Worm (Caenorhabditis elegans) whole organism, young adult: Measurements from ENCODE around the gene gmn-1.

Experiments used
- F10E7.11 ChIP-seq: sonication (generic microtip); optimal IDR thresholded peaks from 2 replicates; lab custom pipeline; 2017; ENCODE audit warnings: mild to moderate bottlenecking, missing genetic modification characterization, moderate library complexity, missing compliant biosample characterization
- K12H6.12 ChIP-seq: fragments of 200-800 bp; sonication (Bioruptor generic); optimal IDR thresholded peaks from 2 replicates; lab custom pipeline; 2018; ENCODE audit warnings: mild to moderate bottlenecking, missing genetic modification characterization, missing compliant biosample characterization
- attf-3 ChIP-seq: fragments of 200-800 bp; sonication (Bioruptor generic); conservative IDR thresholded peaks from 2 replicates; pipeline ENCODE4 v1.3.6; 2022; ENCODE audit warnings: missing genetic modification reagents, missing genetic modification characterization, missing compliant biosample characterization
- cebp-2 ChIP-seq: fragments of 200-800 bp; sonication (Bioruptor generic); IDR thresholded peaks from 2 replicates; pipeline ENCODE4 v1.3.6; 2022; ENCODE audit warnings: missing genetic modification characterization, missing compliant biosample characterization
- ceh-91 ChIP-seq: fragments of 200-800 bp; sonication (Bioruptor generic); IDR thresholded peaks from 2 replicates; pipeline ENCODE4 v1.3.6; 2022; ENCODE audit warnings: missing genetic modification reagents, missing genetic modification characterization, missing compliant biosample characterization
- hmg-20 ChIP-seq: fragments of 200-800 bp; sonication (Bioruptor generic); IDR thresholded peaks from 2 replicates; pipeline ENCODE4 v1.3.6; 2022; ENCODE audit warnings: missing genetic modification reagents, missing genetic modification characterization, missing compliant biosample characterization
- madf-10 ChIP-seq: sonication (generic microtip); optimal IDR thresholded peaks from 2 replicates; lab custom pipeline; 2016; ENCODE audit warnings: mild to moderate bottlenecking, missing genetic modification characterization, missing compliant biosample characterization
- nhr-90 ChIP-seq: sonication (generic microtip); optimal IDR thresholded peaks from 2 replicates; lab custom pipeline; 2016; ENCODE audit warnings: missing genotype, mild to moderate bottlenecking, missing genetic modification characterization, missing compliant biosample characterization
- pbrm-1 ChIP-seq: fragments of 200-800 bp; sonication (Bioruptor generic); IDR thresholded peaks from 2 replicates; pipeline ENCODE4 v1.3.6; 2022; ENCODE audit warnings: missing genetic modification reagents, missing genetic modification characterization, missing compliant biosample characterization
- rpc-1 ChIP-seq, 2 experiments: fragments of 150-350 bp in 1 of 2; sonication (generic microtip) in 1 of 2; optimal IDR thresholded peaks; 2 replicates each; lab custom pipeline; 2014 to 2018; ENCODE audit warnings: missing biosample characterization in 1 of 2, missing genetic modification characterization in 1 of 2, missing genetic modification reagents in 1 of 2, missing genotype in 1 of 2
- ztf-22 ChIP-seq: fragments of 200-800 bp; sonication (Bioruptor generic); optimal IDR thresholded peaks from 2 replicates; lab custom pipeline; 2018; ENCODE audit warnings: mild to moderate bottlenecking, missing genetic modification characterization, moderate library complexity, missing compliant biosample characterization
- ztf-25 ChIP-seq: fragments of 200-800 bp; sonication (Bioruptor generic); IDR thresholded peaks from 2 replicates; pipeline ENCODE4 v1.3.6; 2022; ENCODE audit warnings: missing genetic modification reagents, missing genetic modification characterization, missing compliant biosample characterization
- ztf-26 ChIP-seq: sonication (generic microtip); optimal IDR thresholded peaks from 2 replicates; lab custom pipeline; 2017; ENCODE audit warnings: missing genetic modification characterization, missing compliant biosample characterization

DNA sequence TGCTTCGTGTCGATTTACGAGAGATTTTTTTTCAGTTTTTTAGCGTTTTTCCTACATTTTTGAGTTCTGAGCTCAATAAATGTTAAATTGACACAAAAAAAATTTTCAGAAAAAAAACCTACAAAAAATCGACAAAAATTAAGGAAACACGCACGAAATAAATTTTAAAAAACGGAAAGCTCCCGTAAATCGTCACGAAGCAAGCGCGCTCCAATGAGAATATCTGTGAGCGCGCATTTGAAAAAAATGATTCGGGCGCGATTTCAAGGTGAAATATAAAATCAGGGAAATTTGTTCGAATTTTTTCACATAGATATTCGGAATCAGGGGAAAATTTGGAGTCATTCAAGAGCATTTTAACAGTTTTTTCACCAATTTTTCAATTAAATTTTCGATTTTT, 1.9 kb downstream of the gmn-1 start:
- no peak for TF ChIP-seq K12H6.12 (tag; lab: Kevin White, UChicago)
- TF ChIP-seq hmg-20 (GFP tag; lab: Robert Waterston, UW), result no peak
- TF ChIP-seq ztf-25 (GFP tag; lab: Robert Waterston, UW), result no peak
- no peak for TF ChIP-seq nhr-90 (tag; lab: Kevin White, UChicago)
- no peak for TF ChIP-seq cebp-2 (GFP tag; lab: Robert Waterston, UW)
- TF ChIP-seq F10E7.11 (tag; lab: Kevin White, UChicago), result no peak
- no peak for TF ChIP-seq pbrm-1 (GFP tag; lab: Robert Waterston, UW)
- no peak for TF ChIP-seq ztf-26 (tag; lab: Kevin White, UChicago)
- TF ChIP-seq rpc-1 (optimal IDR thresholded peaks at IDR 0.05; lab: Kevin White, UChicago), result no peak
- no peak for TF ChIP-seq rpc-1 (tag; optimal IDR thresholded peaks at IDR 0.05; lab: Kevin White, UChicago)
- no peak for TF ChIP-seq attf-3 (GFP tag; lab: Robert Waterston, UW)
- TF ChIP-seq ztf-22 (GFP tag; lab: Kevin White, UChicago), result no peak
- TF ChIP-seq ceh-91 (GFP tag; lab: Robert Waterston, UW), result no peak
- TF ChIP-seq madf-10 (tag; lab: Kevin White, UChicago), result no peak
